Fruit fly (Drosophila melanogaster) whole organism, wandering third instar larva: ENCODE data around the gene CG13738.
A peak's percentile ranks its signal among the peaks of the same experiment; 100 is the strongest.

Source experiments
- Abd-B ChIP-seq: fragments of >200 bp; optimal IDR thresholded peaks from 2 replicates; lab custom pipeline; 2017; ENCODE audit warnings: missing biosample characterization, missing genetic modification characterization
- CG32264 ChIP-seq: fragments of 200-800 bp; sonication (Bioruptor generic); optimal IDR thresholded peaks from 2 replicates; lab custom pipeline; 2016; ENCODE audit warnings: missing biosample characterization, missing genetic modification characterization
- CG9705 ChIP-seq: fragments of 200-800 bp; sonication (Bioruptor generic); optimal IDR thresholded peaks from 2 replicates; lab custom pipeline; 2018; ENCODE audit warnings: missing biosample characterization, mild to moderate bottlenecking, missing genetic modification characterization
- CrebA ChIP-seq: fragments of 200-800 bp; sonication (Bioruptor generic); optimal IDR thresholded peaks from 2 replicates; lab custom pipeline; 2016; ENCODE audit warnings: missing biosample characterization, mild to moderate bottlenecking, missing genetic modification characterization, borderline replicate concordance
- Dfd ChIP-seq: fragments of >200 bp; optimal IDR thresholded peaks from 2 replicates; lab custom pipeline; 2017; ENCODE audit warnings: missing biosample characterization, missing genetic modification characterization
- Dif ChIP-seq: fragments of 200-275, 200-300 bp; sonication (Bioruptor generic); optimal IDR thresholded peaks from 2 replicates; lab custom pipeline; 2018; ENCODE audit warnings: missing biosample characterization, missing genetic modification characterization; ENCODE audit not compliant: partially characterized antibody
- GATAd ChIP-seq: sonication (Bioruptor generic); optimal IDR thresholded peaks from 2 replicates; lab custom pipeline; 2016; ENCODE audit warnings: missing biosample characterization, missing genetic modification characterization
- HLH106 ChIP-seq: fragments of 200-800 bp; optimal IDR thresholded peaks from 3 replicates; lab custom pipeline; 2019; ENCODE audit warnings: missing biosample characterization, mild to moderate bottlenecking, missing genetic modification characterization, moderate library complexity
- Hnf4 ChIP-seq: fragments of 200-800 bp; sonication (Bioruptor generic); optimal IDR thresholded peaks from 2 replicates; lab custom pipeline; 2016; ENCODE audit warnings: missing biosample characterization, mild to moderate bottlenecking, missing genetic modification characterization
- Hr78 ChIP-seq: fragments of >200 bp; optimal IDR thresholded peaks from 2 replicates; lab custom pipeline; 2017; ENCODE audit warnings: missing biosample characterization, missing genetic modification characterization
- Hr83 ChIP-seq: fragments of 200-300 bp; sonication (Bioruptor generic); optimal IDR thresholded peaks from 2 replicates; lab custom pipeline; 2016; ENCODE audit warnings: missing biosample characterization, mild to moderate bottlenecking, missing genetic modification characterization, moderate library complexity; ENCODE audit not compliant: poor library complexity, severe bottlenecking
- Jra ChIP-seq: sonication (Bioruptor generic); optimal IDR thresholded peaks from 2 replicates; lab custom pipeline; 2016; ENCODE audit warnings: missing biosample characterization, missing genetic modification characterization
- Mio ChIP-seq: sonication (Bioruptor generic); optimal IDR thresholded peaks from 2 replicates; lab custom pipeline; 2016; ENCODE audit warnings: missing biosample characterization, missing genetic modification characterization
- Myc ChIP-seq: fragments of >200 bp; optimal IDR thresholded peaks from 2 replicates; lab custom pipeline; 2017
- N ChIP-seq: fragments of >200 bp; optimal IDR thresholded peaks from 2 replicates; lab custom pipeline; 2018; ENCODE audit warnings: missing biosample characterization, missing external identifiers, missing genetic modification characterization
- OdsH ChIP-seq: fragments of 200-800 bp; sonication (Bioruptor generic); optimal IDR thresholded peaks from 2 replicates; lab custom pipeline; 2016; ENCODE audit warnings: missing biosample characterization, mild to moderate bottlenecking, missing genetic modification characterization
- Rel ChIP-seq, 2 experiments: fragments of 200-800 bp; sonication (Bioruptor generic) in 1 of 2; optimal IDR thresholded peaks; 2 replicates in 1 of 2; 3 replicates in 1 of 2; lab custom pipeline; 2016 to 2019; ENCODE audit warnings: mild to moderate bottlenecking in 2 of 2, missing biosample characterization in 2 of 2, missing genetic modification characterization in 2 of 2, moderate library complexity in 1 of 2
- Sp1 ChIP-seq: fragments of 200-800 bp; sonication (Bioruptor generic); optimal IDR thresholded peaks from 3 replicates; lab custom pipeline; 2019; ENCODE audit warnings: missing biosample characterization, mild to moderate bottlenecking, missing genetic modification characterization, moderate library complexity
- Vsx2 ChIP-seq: fragments of 200-300, 225-300 bp; sonication (Bioruptor generic); optimal IDR thresholded peaks from 2 replicates; lab custom pipeline; 2018; ENCODE audit warnings: missing biosample characterization, missing genetic modification characterization; ENCODE audit not compliant: partially characterized antibody
- br ChIP-seq: fragments of 200-800 bp; sonication (Bioruptor generic); optimal IDR thresholded peaks from 2 replicates; lab custom pipeline; 2016; ENCODE audit warnings: missing biosample characterization, missing genetic modification characterization
- brk ChIP-seq: fragments of 200-800 bp; sonication (Bioruptor generic); optimal IDR thresholded peaks from 2 replicates; lab custom pipeline; 2016; ENCODE audit warnings: missing biosample characterization, mild to moderate bottlenecking, missing genetic modification characterization
- dl ChIP-seq, 2 experiments: fragments of 175-275, 200-275 bp in 1 of 2; fragments of 200-275 bp in 1 of 2; sonication (Bioruptor generic); optimal IDR thresholded peaks; lab custom pipeline; 2018; ENCODE audit warnings: mild to moderate bottlenecking in 2 of 2, missing biosample characterization in 2 of 2, missing genetic modification characterization in 2 of 2, moderate library complexity in 2 of 2; ENCODE audit not compliant: partially characterized antibody in 2 of 2, insufficient read depth in 1 of 2
- dmrt93B ChIP-seq: fragments of 200-800 bp; sonication (Bioruptor generic); optimal IDR thresholded peaks from 2 replicates; lab custom pipeline; 2018; ENCODE audit warnings: missing biosample characterization, mild to moderate bottlenecking, missing genetic modification characterization
- dsf ChIP-seq: sonication (Bioruptor generic); optimal IDR thresholded peaks from 2 replicates; lab custom pipeline; 2016; ENCODE audit warnings: missing biosample characterization, missing genetic modification characterization, borderline replicate concordance
- ey ChIP-seq: fragments of 200-800 bp; sonication (Bioruptor generic); optimal IDR thresholded peaks from 2 replicates; lab custom pipeline; 2016; ENCODE audit warnings: missing biosample characterization, missing genetic modification characterization
- foxo ChIP-seq, 2 experiments: fragments of 200-800 bp; sonication (Bioruptor generic); optimal IDR thresholded peaks; 2 replicates in 1 of 2; 3 replicates in 1 of 2; lab custom pipeline; 2016 to 2017; ENCODE audit warnings: missing biosample characterization in 2 of 2, missing genetic modification characterization in 2 of 2
- fru ChIP-seq: fragments of 200-800 bp; sonication (Bioruptor generic); optimal IDR thresholded peaks from 3 replicates; lab custom pipeline; 2016; ENCODE audit warnings: missing biosample characterization, mild to moderate bottlenecking, missing genetic modification characterization
- h ChIP-seq: fragments of 200-800 bp; sonication (Bioruptor generic); optimal IDR thresholded peaks from 3 replicates; lab custom pipeline; 2016; ENCODE audit warnings: missing biosample characterization, mild to moderate bottlenecking, missing genetic modification characterization
- jim ChIP-seq: fragments of 175-275, 200-325 bp; sonication (Bioruptor generic); optimal IDR thresholded peaks from 2 replicates; lab custom pipeline; 2016; ENCODE audit warnings: missing biosample characterization, mild to moderate bottlenecking, missing genetic modification characterization
- lola ChIP-seq: fragments of >200 bp; optimal IDR thresholded peaks from 2 replicates; lab custom pipeline; 2017; ENCODE audit warnings: missing biosample characterization, missing genetic modification characterization
- pan ChIP-seq: fragments of >200 bp; optimal IDR thresholded peaks from 2 replicates; lab custom pipeline; 2017
- psq ChIP-seq: fragments of 200-800 bp; sonication (Bioruptor generic); optimal IDR thresholded peaks from 3 replicates; lab custom pipeline; 2017; ENCODE audit warnings: missing biosample characterization, mild to moderate bottlenecking, missing genetic modification characterization, moderate library complexity
- rgr ChIP-seq: fragments of 200-800 bp; sonication (Bioruptor generic); optimal IDR thresholded peaks from 3 replicates; lab custom pipeline; 2016; ENCODE audit warnings: missing biosample characterization, mild to moderate bottlenecking, missing genetic modification characterization
- sage ChIP-seq: fragments of 200-800 bp; sonication (Bioruptor generic); optimal IDR thresholded peaks from 2 replicates; lab custom pipeline; 2016; ENCODE audit warnings: missing biosample characterization, mild to moderate bottlenecking, missing genetic modification characterization
- sv ChIP-seq: fragments of 200-800 bp; sonication (Bioruptor generic); optimal IDR thresholded peaks from 3 replicates; lab custom pipeline; 2016; ENCODE audit warnings: missing biosample characterization, missing genetic modification characterization
- tai ChIP-seq: sonication (Bioruptor generic); optimal IDR thresholded peaks from 2 replicates; lab custom pipeline; 2016; ENCODE audit warnings: missing biosample characterization, missing genetic modification characterization
- usp ChIP-seq: fragments of >200 bp; optimal IDR thresholded peaks from 2 replicates; lab custom pipeline; 2017; ENCODE audit warnings: missing biosample characterization, missing genetic modification characterization
- woc ChIP-seq: sonication (Bioruptor generic); optimal IDR thresholded peaks from 2 replicates; lab custom pipeline; 2016; ENCODE audit warnings: missing biosample characterization, mild to moderate bottlenecking, missing genetic modification characterization

CG13738 gene

dm6 chr3L:13934902-13935301, 38.4 kb downstream of the CG13738 start:
- TF ChIP-seq Vsx2 (GFP tag; lab: Kevin White, UChicago), result no peak
- no peak for TF ChIP-seq Sp1 (GFP tag; lab: Kevin White, UChicago)
- TF ChIP-seq CG32264 (GFP tag; lab: Kevin White, UChicago), result no peak
- TF ChIP-seq Dif (GFP tag; lab: Kevin White, UChicago), result no peak
- TF ChIP-seq dsf (GFP tag; lab: Kevin White, UChicago), result no peak
- TF ChIP-seq woc, result no peak
- TF ChIP-seq CrebA (GFP tag; lab: Kevin White, UChicago), result no peak
- no peak for TF ChIP-seq Hr83
- no peak for TF ChIP-seq rgr
- TF ChIP-seq Abd-B, result no peak
- no peak for TF ChIP-seq h (GFP tag; lab: Kevin White, UChicago)
- TF ChIP-seq brk (GFP tag; lab: Kevin White, UChicago), result no peak
- TF ChIP-seq GATAd, result no peak

- TF ChIP-seq dl (GFP tag; optimal IDR thresholded peaks at IDR 0.05; lab: Kevin White, UChicago; ENCODE audit: insufficient read depth in 1 of 2, partially characterized antibody in 2 of 2), result no peak
- TF ChIP-seq dmrt93B (GFP tag; lab: Kevin White, UChicago), result no peak
- TF ChIP-seq Hnf4, result no peak
- TF ChIP-seq sage (GFP tag; lab: Kevin White, UChicago), result no peak
- TF ChIP-seq Abd-B, result no peak
- no peak for TF ChIP-seq Sp1 (GFP tag; lab: Kevin White, UChicago)
- TF ChIP-seq Dfd (GFP tag; lab: Kevin White, UChicago), result no peak
- peak; percentile 35 for TF ChIP-seq HLH106 (tag; lab: Kevin White, UChicago)
- peak; percentile 27 for TF ChIP-seq ey (GFP tag; lab: Kevin White, UChicago)
- TF ChIP-seq sv (GFP tag; lab: Kevin White, UChicago), result no peak
- TF ChIP-seq CG32264 (GFP tag; lab: Kevin White, UChicago), result no peak
- TF ChIP-seq usp (GFP tag; lab: Kevin White, UChicago), result no peak
- TF ChIP-seq woc, result peak; percentile 51
- no peak for TF ChIP-seq h (GFP tag; lab: Kevin White, UChicago)
- TF ChIP-seq foxo (GFP tag; optimal IDR thresholded peaks at IDR 0.05; lab: Kevin White, UChicago), result no peak
- no peak for TF ChIP-seq dsf (GFP tag; lab: Kevin White, UChicago)
- no peak for TF ChIP-seq Dif (GFP tag; lab: Kevin White, UChicago)
- TF ChIP-seq lola (GFP tag; lab: Kevin White, UChicago), result no peak
- no peak for TF ChIP-seq br
- TF ChIP-seq Myc, result peak; percentile 8
- no peak for TF ChIP-seq Rel (GFP tag; optimal IDR thresholded peaks at IDR 0.05; lab: Kevin White, UChicago)
- no peak for TF ChIP-seq Rel (tag; optimal IDR thresholded peaks at IDR 0.05; lab: Kevin White, UChicago)
- no peak for TF ChIP-seq GATAd
- peak; percentile 43 for TF ChIP-seq psq (GFP tag; lab: Kevin White, UChicago)
- TF ChIP-seq pan, result no peak
- peak; percentile 62 for TF ChIP-seq Hr83
- TF ChIP-seq tai (GFP tag; lab: Kevin White, UChicago), result no peak
- no peak for TF ChIP-seq CrebA (GFP tag; lab: Kevin White, UChicago)
- no peak for TF ChIP-seq Vsx2 (GFP tag; lab: Kevin White, UChicago)
- TF ChIP-seq jim (GFP tag; lab: Kevin White, UChicago), result no peak
- no peak for TF ChIP-seq rgr
- peak; percentile 2 for TF ChIP-seq CG9705
- no peak for TF ChIP-seq Hr78 (GFP tag; lab: Kevin White, UChicago)
- TF ChIP-seq fru (GFP tag; lab: Kevin White, UChicago), result no peak
- no peak for TF ChIP-seq Mio (GFP tag; lab: Kevin White, UChicago)
- no peak for TF ChIP-seq OdsH (GFP tag; lab: Kevin White, UChicago)
- no peak for TF ChIP-seq Jra (GFP tag; lab: Kevin White, UChicago)
- no peak for TF ChIP-seq brk (GFP tag; lab: Kevin White, UChicago)
- no peak for TF ChIP-seq N (GFP tag; lab: Kevin White, UChicago)
These were observed 44.3 kb downstream of the CG13738 start, which contains the start of the genes CG8833 and DCTN1-p150 for dm6 chr3L:13928769-13929594. CG8833 (minus strand) TSS chr3L:13929000. DCTN1-p150 (plus strand) TSS chr3L:13929387.
